Fruit fly (Drosophila melanogaster): ENCODE data around the gene dj.

DNA sequence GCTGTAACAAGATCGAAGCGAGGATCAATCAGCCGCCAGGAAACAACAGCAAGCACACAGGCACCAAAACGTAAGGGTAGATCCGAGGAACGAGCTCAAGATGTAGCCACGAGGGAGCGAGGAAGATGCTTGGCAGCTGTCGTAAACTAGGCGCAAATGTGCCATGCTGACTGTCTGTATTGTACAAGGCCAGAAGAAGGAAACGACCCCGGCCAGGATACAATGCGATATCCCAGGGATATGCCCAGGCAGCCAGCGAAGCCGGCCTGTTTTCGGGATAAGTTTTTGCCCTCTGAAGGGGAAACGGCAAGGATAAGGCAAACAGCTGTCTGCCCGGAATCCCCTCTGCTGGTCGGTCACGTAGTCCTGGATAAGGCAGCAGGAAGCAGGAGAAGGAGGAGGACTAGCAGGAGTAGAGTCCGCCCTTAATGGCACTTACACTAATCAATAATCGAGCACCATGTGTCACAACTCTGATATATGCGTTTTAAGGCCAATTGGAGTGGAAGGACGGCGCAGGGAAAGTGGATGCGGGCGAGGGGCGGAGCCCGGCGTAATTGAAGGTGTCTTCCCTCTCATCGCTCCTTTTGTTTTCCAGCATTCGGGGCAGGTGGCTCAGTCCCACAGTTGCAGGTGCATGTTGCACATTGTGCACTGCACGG is 46.5 kb downstream of the dj start:
- TF ChIP-seq Mio (GFP tag; optimal IDR thresholded peaks at IDR 0.05) (no peak), Jra (GFP tag; optimal IDR thresholded peaks at IDR 0.05) (no peak), Myc (optimal IDR thresholded peaks at IDR 0.05) (no peak), Hr83 (GFP tag; optimal IDR thresholded peaks at IDR 0.05; ENCODE audit: poor library complexity, severe bottlenecking) (no peak), br (GFP tag; optimal IDR thresholded peaks at IDR 0.05) (no peak), Hr78 (GFP tag; optimal IDR thresholded peaks at IDR 0.05) (no peak), Abd-B (GFP tag; optimal IDR thresholded peaks at IDR 0.05) (no peak), pan (optimal IDR thresholded peaks at IDR 0.05) (no peak), usp (GFP tag; optimal IDR thresholded peaks at IDR 0.05) (no peak), Dfd (GFP tag; optimal IDR thresholded peaks at IDR 0.05) (no peak), psq (GFP tag; optimal IDR thresholded peaks at IDR 0.05) (no peak), CG9705 (GFP tag; optimal IDR thresholded peaks at IDR 0.05) (no peak), ey (GFP tag; optimal IDR thresholded peaks at IDR 0.05) (no peak), OdsH (GFP tag; optimal IDR thresholded peaks at IDR 0.05) (no peak)

All from whole organism, wandering third instar larva.